Fruit fly (Drosophila melanogaster): ENCODE results near the gene Gba1a.

The Gba1a gene

dm6 chr3R:23722680-23723372 lies 22.4 kb downstream of the Gba1a start, which contains the start of gene CG10365 (continued):
- TF ChIP-seq pan (optimal IDR thresholded peaks at IDR 0.05) (no peak), pan (GFP tag; optimal IDR thresholded peaks at IDR 0.05 in 1 of 2, IDR thresholded peaks at IDR 0.05 in 1 of 2) (peak in 1 of 2 experiments; percentile 93), CG2889 (GFP tag; IDR thresholded peaks at IDR 0.05) (0 out of 3 replicates have a peak, but pooled peaks have one; percentile 28), Ada2b (GFP tag; IDR thresholded peaks at IDR 0.05) (peak; percentile 88), chinmo (GFP tag; IDR thresholded peaks at IDR 0.05; ENCODE audit: partially characterized antibody) (peak; percentile 89; the same call in 3 of the 4 replicates), lov (optimal IDR thresholded peaks at IDR 0.05) (no peak), lov (GFP tag; IDR thresholded peaks at IDR 0.05) (no peak), CG9727 (GFP tag; optimal IDR thresholded peaks at IDR 0.05) (peak; percentile 92), CG2202 (tag; optimal IDR thresholded peaks at IDR 0.05) (no peak), CG3281 (GFP tag; optimal IDR thresholded peaks at IDR 0.05) (peak; percentile 86), CG17359 (tag; optimal IDR thresholded peaks at IDR 0.05) (peak; percentile 93), HLHmδ (GFP tag; optimal IDR thresholded peaks at IDR 0.05) (no peak), CG11560 (tag; IDR thresholded peaks at IDR 0.05) (peak; percentile 51; the same call in 2 of the 3 replicates), CG9609 (GFP tag; optimal IDR thresholded peaks at IDR 0.05) (no peak), org-1 (GFP tag; optimal IDR thresholded peaks at IDR 0.05) (peak; percentile 72), disco-r (GFP tag; optimal IDR thresholded peaks at IDR 0.05) (no peak), CG1602 (GFP tag; optimal IDR thresholded peaks at IDR 0.05) (peak; percentile 75), CG9817 (tag; optimal IDR thresholded peaks at IDR 0.05) (peak; percentile 80), CG18599 (GFP tag; optimal IDR thresholded peaks at IDR 0.05) (peak; percentile 95), CG7556 (GFP tag; optimal IDR thresholded peaks at IDR 0.05) (peak; percentile 96), row (GFP tag; IDR thresholded peaks at IDR 0.05) (peak; percentile 91), CG10431 (GFP tag; optimal IDR thresholded peaks at IDR 0.05) (no peak), sim (GFP tag; IDR thresholded peaks at IDR 0.05) (peak; percentile 64; the same call in 1 of the 2 replicates), so (GFP tag; IDR thresholded peaks at IDR 0.05) (peak; percentile 79), CG13424 (tag; optimal IDR thresholded peaks at IDR 0.05) (peak; percentile 92), cas (GFP tag; IDR thresholded peaks at IDR 0.05) (0 out of 2 replicates have a peak, but pooled peaks have one; percentile 50), CkIIα-i1 (GFP tag; IDR thresholded peaks at IDR 0.05) (no peak), CG15011 (GFP tag; optimal IDR thresholded peaks at IDR 0.05) (peak; percentile 87), D (optimal IDR thresholded peaks at IDR 0.05) (no peak), D (GFP tag; optimal IDR thresholded peaks at IDR 0.05) (peak; percentile 42), CG17568 (GFP tag; optimal IDR thresholded peaks at IDR 0.05) (peak; percentile 55), Scr (GFP tag; IDR thresholded peaks at IDR 0.05; ENCODE audit: partially characterized antibody) (no peak), ac (GFP tag; optimal IDR thresholded peaks at IDR 0.05) (no peak), CG7372 (GFP tag; IDR thresholded peaks at IDR 0.05) (peak; percentile 56; the same call in 1 of the 2 replicates), CG43689 (GFP tag; IDR thresholded peaks at IDR 0.05) (peak; percentile 59), CG1792 (GFP tag; optimal IDR thresholded peaks at IDR 0.05) (no peak), CG2116 (GFP tag; optimal IDR thresholded peaks at IDR 0.05) (peak; percentile 56), gem (tag; optimal IDR thresholded peaks at IDR 0.05) (peak; percentile 96), croc (GFP tag; conservative IDR thresholded peaks at IDR 0.05) (peak; percentile 72), CG14441 (GFP tag; IDR thresholded peaks at IDR 0.05) (peak; percentile 83), CG31365 (tag; optimal IDR thresholded peaks at IDR 0.05) (no peak), Meics (GFP tag; optimal IDR thresholded peaks at IDR 0.05) (peak; percentile 93), zfh1 (GFP tag; IDR thresholded peaks at IDR 0.05) (0 out of 3 replicates have a peak, but pooled peaks have one; percentile 50), Sox100B (GFP tag; optimal IDR thresholded peaks at IDR 0.05) (peak; percentile 93), Mes4 (GFP tag; optimal IDR thresholded peaks at IDR 0.05) (no peak), Eip74EF (GFP tag; optimal IDR thresholded peaks at IDR 0.05) (peak in 1 of 2 experiments; percentile 93), CG11456 (GFP tag; IDR thresholded peaks at IDR 0.05) (peak; percentile 72), Bdp1 (GFP tag; optimal IDR thresholded peaks at IDR 0.05) (no peak), zf30C (GFP tag; optimal IDR thresholded peaks at IDR 0.05) (peak; percentile 59), zen (tag; optimal IDR thresholded peaks at IDR 0.05) (peak; percentile 61)
